Worm (Caenorhabditis elegans) whole organism, L4 larva: ENCODE results near the gene tbc-10.

ENCODE experiments used
- ceh-82 ChIP-seq: sonication (generic microtip); optimal IDR thresholded peaks from 2 replicates; lab custom pipeline; 2017; ENCODE audit warnings: missing biosample characterization, missing genetic modification characterization
- dpl-1 ChIP-seq: fragments of 150-350 bp; optimal IDR thresholded peaks from 2 replicates; lab custom pipeline; 2014; ENCODE audit warnings: missing biosample characterization, missing genetic modification reagents, missing genetic modification characterization
- lin-13 ChIP-seq: fragments of 150-350 bp; optimal IDR thresholded peaks from 2 replicates; lab custom pipeline; 2014; ENCODE audit warnings: missing biosample characterization, missing genetic modification reagents, missing genetic modification characterization
- nhr-77 ChIP-seq: fragments of 150-350 bp; optimal IDR thresholded peaks from 2 replicates; lab custom pipeline; 2014; ENCODE audit warnings: missing biosample characterization, missing genetic modification characterization
- snpc-4 ChIP-seq: fragments of 150-350 bp; optimal IDR thresholded peaks from 2 replicates; lab custom pipeline; 2014; ENCODE audit warnings: missing biosample characterization, missing genetic modification characterization

DNA sequence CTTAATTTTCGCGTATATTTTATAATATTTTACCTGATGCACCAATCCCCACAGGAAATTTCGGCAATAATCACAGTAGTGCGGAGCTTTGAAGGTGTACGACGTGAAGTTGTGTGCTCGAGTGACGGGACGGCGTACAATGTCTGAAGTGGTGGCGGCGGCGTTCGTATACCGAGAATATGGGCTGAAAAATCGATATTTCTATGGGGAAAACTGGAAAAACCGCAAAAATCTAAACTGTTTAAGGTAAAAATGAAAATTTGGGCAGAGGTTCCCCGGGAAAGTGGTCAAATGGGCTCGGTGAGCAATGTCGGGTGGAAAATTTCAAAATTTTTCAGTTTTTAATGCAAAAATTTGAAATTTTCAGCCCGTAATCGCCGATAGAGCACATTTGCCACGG lies 51.8 kb downstream of the tbc-10 start:
- TF ChIP-seq nhr-77, result no peak
- TF ChIP-seq lin-13, result no peak
- no peak for TF ChIP-seq dpl-1 (GFP tag; lab: Kevin White, UChicago)
- TF ChIP-seq snpc-4 (tag; lab: Kevin White, UChicago), result no peak
- TF ChIP-seq ceh-82 (tag; lab: Kevin White, UChicago), result no peak
